Fruit fly (Drosophila melanogaster): ENCODE measurements around the gene kri.

dm6 chr3L:5823763-5824445, 13.1 kb downstream of the kri start:
- TF ChIP-seq CG8478 (optimal IDR thresholded peaks at IDR 0.05) (no peak), usp (GFP tag; optimal IDR thresholded peaks at IDR 0.05) (no peak), pan (optimal IDR thresholded peaks at IDR 0.05) (no peak)

All from whole organism.